Worm (Caenorhabditis elegans) whole organism, L2 larva: Measurements from ENCODE around the gene ZK673.1.

ENCODE experiments used
- ama-1 ChIP-seq: fragments of 150-350 bp; optimal IDR thresholded peaks from 2 replicates; lab custom pipeline; 2018; ENCODE audit warnings: inconsistent platforms
- dmd-4 ChIP-seq: sonication (generic microtip); optimal IDR thresholded peaks from 2 replicates; lab custom pipeline; 2017; ENCODE audit warnings: missing biosample characterization, missing genetic modification characterization
- elt-3 ChIP-seq: sonication (generic microtip); optimal IDR thresholded peaks from 2 replicates; lab custom pipeline; 2017; ENCODE audit warnings: missing biosample characterization, missing genetic modification characterization
- lsy-2 ChIP-seq, 2 experiments: fragments of 150-350 bp in 1 of 2; sonication (generic microtip) in 1 of 2; optimal IDR thresholded peaks; 2 replicates each; lab custom pipeline; 2014 to 2017; ENCODE audit warnings: missing biosample characterization in 2 of 2, missing genetic modification characterization in 2 of 2

- no peak for TF ChIP-seq ama-1 (lab: Kevin White, UChicago)
- TF ChIP-seq dmd-4 (tag; lab: Kevin White, UChicago) = no peak
- TF ChIP-seq elt-3 (tag; lab: Kevin White, UChicago) = no peak
- TF ChIP-seq lsy-2 (tag; optimal IDR thresholded peaks at IDR 0.05; lab: Kevin White, UChicago) = no peak
These were observed 28.8 kb downstream of the ZK673.1 start, which contains the start of gene ZK666.2 for ce11 chrII:10471790-10472189.
